Worm (Caenorhabditis elegans) whole organism, L2 larva: Measurements from ENCODE around the gene C07G1.15.
A peak's percentile ranks its signal among the peaks of the same experiment; 100 is the strongest.

Experiments used
- C34F6.9 ChIP-seq: fragments of 150-350 bp; optimal IDR thresholded peaks from 2 replicates; lab custom pipeline; 2014; ENCODE audit warnings: missing biosample characterization, missing genetic modification characterization
- F13H6.1 ChIP-seq: sonication (generic microtip); optimal IDR thresholded peaks from 2 replicates; lab custom pipeline; 2016; ENCODE audit warnings: missing genetic modification characterization, missing compliant biosample characterization
- R02D3.7 ChIP-seq: fragments of 150-350 bp; optimal IDR thresholded peaks from 2 replicates; lab custom pipeline; 2014; ENCODE audit warnings: missing biosample characterization, missing genetic modification characterization
- Y55F3AM.14 ChIP-seq: fragments of 200-800 bp; sonication (Bioruptor generic); optimal IDR thresholded peaks from 2 replicates; lab custom pipeline; 2018; ENCODE audit warnings: mild to moderate bottlenecking, missing genetic modification characterization, missing compliant biosample characterization
- ZK546.5 ChIP-seq: sonication (generic microtip); optimal IDR thresholded peaks from 2 replicates; lab custom pipeline; 2017; ENCODE audit warnings: missing biosample characterization, missing genetic modification characterization
- alr-1 ChIP-seq: fragments of 150-350 bp; optimal IDR thresholded peaks from 2 replicates; lab custom pipeline; 2014; ENCODE audit warnings: missing biosample characterization, missing genetic modification characterization
- aly-2 ChIP-seq: fragments of 150-350 bp; optimal IDR thresholded peaks from 2 replicates; lab custom pipeline; 2014; ENCODE audit warnings: missing biosample characterization, missing genetic modification characterization
- ama-1 ChIP-seq: fragments of 150-350 bp; optimal IDR thresholded peaks from 2 replicates; lab custom pipeline; 2018; ENCODE audit warnings: inconsistent platforms
- blmp-1 ChIP-seq: sonication (generic microtip); optimal IDR thresholded peaks from 2 replicates; lab custom pipeline; 2017; ENCODE audit warnings: missing genetic modification characterization, mild to moderate bottlenecking, missing compliant biosample characterization, antibody characterized with exemption, moderate library complexity; ENCODE audit not compliant: insufficient read depth
- ceh-16 ChIP-seq: fragments of 150-350 bp; optimal IDR thresholded peaks from 2 replicates; lab custom pipeline; 2014; ENCODE audit warnings: missing biosample characterization, missing genetic modification characterization
- ceh-82 ChIP-seq: fragments of 150-350 bp; optimal IDR thresholded peaks from 2 replicates; lab custom pipeline; 2014; ENCODE audit warnings: missing biosample characterization, missing genetic modification characterization
- crh-2 ChIP-seq: sonication (generic microtip); optimal IDR thresholded peaks from 2 replicates; lab custom pipeline; 2017; ENCODE audit warnings: missing biosample characterization, missing genetic modification characterization
- dmd-4 ChIP-seq: sonication (generic microtip); optimal IDR thresholded peaks from 2 replicates; lab custom pipeline; 2017; ENCODE audit warnings: missing biosample characterization, missing genetic modification characterization
- egl-27 ChIP-seq: sonication (generic microtip); optimal IDR thresholded peaks from 3 replicates; lab custom pipeline; 2017; ENCODE audit warnings: missing biosample characterization, missing genetic modification reagents, missing genetic modification characterization
- elt-1 ChIP-seq: fragments of 150-350 bp; optimal IDR thresholded peaks from 2 replicates; lab custom pipeline; 2014; ENCODE audit warnings: missing biosample characterization, missing genetic modification characterization
- elt-3 ChIP-seq: sonication (generic microtip); optimal IDR thresholded peaks from 2 replicates; lab custom pipeline; 2017; ENCODE audit warnings: missing biosample characterization, missing genetic modification characterization
- fos-1 ChIP-seq: fragments of 150-350 bp; optimal IDR thresholded peaks from 2 replicates; lab custom pipeline; 2014; ENCODE audit warnings: missing biosample characterization, missing genetic modification characterization
- gmeb-1 ChIP-seq: fragments of 150-350 bp; optimal IDR thresholded peaks from 2 replicates; lab custom pipeline; 2014; ENCODE audit warnings: missing biosample characterization, missing genetic modification characterization
- lin-13 ChIP-seq: fragments of 150-350 bp; optimal IDR thresholded peaks from 2 replicates; lab custom pipeline; 2014; ENCODE audit warnings: missing biosample characterization, missing genetic modification reagents, missing genetic modification characterization
- lin-39 ChIP-seq: fragments of 150-350 bp; optimal IDR thresholded peaks from 2 replicates; lab custom pipeline; 2014; ENCODE audit warnings: missing biosample characterization, missing genetic modification reagents, missing genetic modification characterization
- lsy-2 ChIP-seq, 2 experiments: fragments of 150-350 bp in 1 of 2; sonication (generic microtip) in 1 of 2; optimal IDR thresholded peaks; 2 replicates each; lab custom pipeline; 2014 to 2017; ENCODE audit warnings: missing biosample characterization in 2 of 2, missing genetic modification characterization in 2 of 2
- mab-5 ChIP-seq: fragments of 150-350 bp; optimal IDR thresholded peaks from 2 replicates; lab custom pipeline; 2014; ENCODE audit warnings: missing biosample characterization, missing genetic modification characterization
- mbf-1 ChIP-seq: sonication (generic microtip); optimal IDR thresholded peaks from 2 replicates; lab custom pipeline; 2017; ENCODE audit warnings: missing biosample characterization, missing genetic modification characterization
- mdl-1 ChIP-seq, 2 experiments: fragments of 150-350 bp in 1 of 2; sonication (generic microtip) in 1 of 2; optimal IDR thresholded peaks; 2 replicates each; lab custom pipeline; 2017; ENCODE audit warnings: missing biosample characterization in 2 of 2, missing genetic modification characterization in 2 of 2
- nhr-10 ChIP-seq: sonication (generic microtip); optimal IDR thresholded peaks from 2 replicates; lab custom pipeline; 2017; ENCODE audit warnings: missing biosample characterization, missing genetic modification characterization
- nhr-11 ChIP-seq: fragments of 150-350 bp; optimal IDR thresholded peaks from 2 replicates; lab custom pipeline; 2014; ENCODE audit warnings: missing biosample characterization, missing genetic modification characterization
- nhr-12 ChIP-seq: fragments of 150-350 bp; optimal IDR thresholded peaks from 2 replicates; lab custom pipeline; 2014; ENCODE audit warnings: missing biosample characterization, missing genetic modification characterization
- nhr-129 ChIP-seq: fragments of 150-350 bp; optimal IDR thresholded peaks from 2 replicates; lab custom pipeline; 2014; ENCODE audit warnings: missing biosample characterization, missing genetic modification characterization
- nhr-21 ChIP-seq: fragments of 150-350 bp; optimal IDR thresholded peaks from 2 replicates; lab custom pipeline; 2014; ENCODE audit warnings: missing biosample characterization, missing genetic modification characterization
- nhr-237 ChIP-seq: fragments of 150-350 bp; optimal IDR thresholded peaks from 2 replicates; lab custom pipeline; 2014; ENCODE audit warnings: missing biosample characterization, missing genetic modification characterization
- nhr-25 ChIP-seq: fragments of 150-350 bp; sonication (generic microtip); optimal IDR thresholded peaks from 3 replicates; lab custom pipeline; 2014; ENCODE audit warnings: missing biosample characterization, missing genetic modification characterization
- nhr-6 ChIP-seq: fragments of 150-350 bp; optimal IDR thresholded peaks from 2 replicates; lab custom pipeline; 2014; ENCODE audit warnings: missing biosample characterization, missing genetic modification characterization
- nhr-77 ChIP-seq: fragments of 150-350 bp; optimal IDR thresholded peaks from 2 replicates; lab custom pipeline; 2014; ENCODE audit warnings: missing biosample characterization, missing genetic modification characterization
- peb-1 ChIP-seq: fragments of 150-350 bp; optimal IDR thresholded peaks from 2 replicates; lab custom pipeline; 2014; ENCODE audit warnings: missing biosample characterization, missing genetic modification characterization
- sem-4 ChIP-seq: fragments of 150-350 bp; optimal IDR thresholded peaks from 2 replicates; lab custom pipeline; 2014; ENCODE audit warnings: missing biosample characterization, missing genetic modification reagents, missing genetic modification characterization
- skn-1 ChIP-seq: sonication (generic microtip); optimal IDR thresholded peaks from 2 replicates; lab custom pipeline; 2017; ENCODE audit warnings: missing biosample characterization, missing genetic modification characterization
- sma-9 ChIP-seq, 2 experiments: fragments of 150-350 bp in 1 of 2; sonication (generic microtip) in 1 of 2; optimal IDR thresholded peaks; 2 replicates each; lab custom pipeline; 2014 to 2016; ENCODE audit warnings: missing genetic modification characterization in 2 of 2, mild to moderate bottlenecking in 1 of 2, missing biosample characterization in 1 of 2, missing compliant biosample characterization in 1 of 2, missing genetic modification reagents in 1 of 2, moderate library complexity in 1 of 2
- snpc-4 ChIP-seq: fragments of 150-350 bp; optimal IDR thresholded peaks from 2 replicates; lab custom pipeline; 2014; ENCODE audit warnings: missing biosample characterization, missing genetic modification characterization
- unc-55 ChIP-seq: fragments of 150-350 bp; sonication (generic microtip); optimal IDR thresholded peaks from 3 replicates; lab custom pipeline; 2014; ENCODE audit warnings: missing biosample characterization, missing genetic modification reagents, missing genetic modification characterization
- unc-62 ChIP-seq: fragments of 150-350 bp; optimal IDR thresholded peaks from 2 replicates; lab custom pipeline; 2014; ENCODE audit warnings: missing biosample characterization, missing genetic modification reagents, missing genetic modification characterization
- zag-1 ChIP-seq: fragments of 150-350 bp; optimal IDR thresholded peaks from 2 replicates; lab custom pipeline; 2014; ENCODE audit warnings: missing biosample characterization, missing genetic modification characterization
- ztf-1 ChIP-seq: fragments of 200-800 bp; sonication (Bioruptor generic); conservative IDR thresholded peaks from 2 replicates; pipeline ENCODE4 v1.3.6; 2022; ENCODE audit warnings: missing genetic modification characterization, missing compliant biosample characterization
- ztf-11 ChIP-seq: sonication (generic microtip); optimal IDR thresholded peaks from 2 replicates; lab custom pipeline; 2017; ENCODE audit warnings: missing biosample characterization, missing genetic modification characterization
- ztf-4 ChIP-seq: fragments of 150-350 bp; optimal IDR thresholded peaks from 2 replicates; lab custom pipeline; 2014; ENCODE audit warnings: missing biosample characterization, missing genetic modification characterization

Gene C07G1.15

DNA sequence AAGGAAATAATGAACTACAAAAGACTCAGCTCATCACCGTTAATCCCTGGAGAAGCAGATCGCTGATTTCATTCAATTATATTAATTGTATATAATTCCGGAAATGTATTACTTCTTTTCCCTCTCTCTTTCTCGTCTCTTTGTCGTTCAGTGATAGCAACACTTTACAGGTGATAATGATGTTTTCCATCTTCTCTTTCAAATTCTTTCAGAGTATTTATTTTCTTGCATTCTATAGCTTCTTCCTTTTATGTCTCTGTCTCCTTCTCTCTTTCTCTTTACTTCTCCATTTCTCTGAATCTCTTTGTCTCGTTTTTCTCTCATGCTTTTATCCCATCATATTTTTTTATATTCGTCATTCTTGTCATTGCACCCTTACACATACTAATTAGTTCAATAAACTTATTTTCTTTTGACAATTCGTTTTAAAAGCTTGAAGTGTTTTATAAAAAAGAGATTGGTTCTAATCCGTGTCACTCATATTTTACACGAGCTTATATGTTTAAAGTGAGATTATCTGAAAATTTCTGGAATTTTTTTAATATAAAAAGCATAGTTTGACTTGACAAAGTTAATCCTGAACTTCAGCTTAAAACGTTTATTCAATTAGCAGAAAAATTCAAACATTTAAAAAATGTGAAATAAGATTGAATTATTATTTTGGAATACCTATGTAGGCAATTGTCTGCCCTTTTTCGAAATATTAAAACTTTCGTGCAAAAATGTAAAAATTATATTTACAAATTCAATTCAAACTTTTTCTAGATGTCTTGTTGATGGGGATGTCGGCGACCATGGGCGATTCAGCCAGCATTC is 26.8 kb upstream of the C07G1.15 start, which contains the start of gene pmk-2:
TSS of gene pmk-2 (plus strand) at position 766 of the 816 bp plus-strand sequence.
- TF ChIP-seq sma-9 (GFP tag; optimal IDR thresholded peaks at IDR 0.05; lab: Kevin White, UChicago) (no peak), sma-9 (tag; optimal IDR thresholded peaks at IDR 0.05; lab: Kevin White, UChicago) (no peak), nhr-6 (tag; lab: Kevin White, UChicago) (no peak), unc-55 (GFP tag; lab: Kevin White, UChicago) (peak; percentile 46), lin-13 (GFP tag; lab: Kevin White, UChicago) (peak; percentile 24), alr-1 (tag; lab: Kevin White, UChicago) (no peak), ama-1 (no peak), zag-1 (no peak), sem-4 (tag; lab: Kevin White, UChicago) (no peak), C34F6.9 (peak; percentile 67), nhr-77 (no peak), lsy-2 (tag; optimal IDR thresholded peaks at IDR 0.05; lab: Kevin White, UChicago) (peak in 1 of 2 experiments; percentile 54), crh-2 (peak; percentile 52), ztf-4 (no peak), elt-3 (tag; lab: Kevin White, UChicago) (no peak), egl-27 (tag; lab: Kevin White, UChicago) (no peak), nhr-12 (no peak), snpc-4 (tag; lab: Kevin White, UChicago) (peak; percentile 4), Y55F3AM.14 (no peak), skn-1 (no peak), ceh-82 (tag; lab: Kevin White, UChicago) (no peak), mdl-1 (tag; optimal IDR thresholded peaks at IDR 0.05; lab: Kevin White, UChicago) (no peak), nhr-11 (no peak), nhr-237 (tag; lab: Kevin White, UChicago) (no peak), unc-62 (GFP tag; lab: Kevin White, UChicago) (no peak), R02D3.7 (tag; lab: Kevin White, UChicago) (no peak), lin-39 (tag; lab: Kevin White, UChicago) (no peak), mbf-1 (tag; lab: Kevin White, UChicago) (no peak), nhr-10 (tag; lab: Kevin White, UChicago) (no peak), ZK546.5 (tag; lab: Kevin White, UChicago) (no peak), dmd-4 (tag; lab: Kevin White, UChicago) (peak; percentile 47), nhr-25 (tag; lab: Kevin White, UChicago) (no peak), peb-1 (tag; lab: Kevin White, UChicago) (no peak), ceh-16 (tag; lab: Kevin White, UChicago) (no peak), ztf-11 (no peak), fos-1 (tag; lab: Kevin White, UChicago) (peak; percentile 54), gmeb-1 (tag; lab: Kevin White, UChicago) (no peak), F13H6.1 (tag; lab: Kevin White, UChicago) (no peak)

DNA sequence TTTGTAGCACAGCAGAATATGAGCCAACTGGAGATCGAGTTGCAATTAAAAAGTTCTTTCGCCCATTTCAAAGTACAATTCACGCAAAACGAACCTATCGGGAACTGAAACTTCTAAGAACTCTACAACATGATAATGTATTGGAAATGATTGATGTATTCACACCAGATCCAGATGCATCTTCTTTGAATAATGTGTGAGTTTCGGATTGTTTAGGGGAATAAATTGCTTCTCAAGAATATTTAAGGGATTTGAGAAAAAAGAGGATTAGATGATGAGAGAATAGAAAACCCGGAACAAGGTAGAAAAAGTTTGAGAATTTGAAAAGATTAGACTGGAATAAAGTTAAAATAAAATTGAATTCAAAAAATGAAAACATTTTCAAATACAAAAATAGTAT is 25.4 kb upstream of the C07G1.15 start:
- TF ChIP-seq snpc-4 (tag; lab: Kevin White, UChicago) (no peak), nhr-12 (no peak), R02D3.7 (tag; lab: Kevin White, UChicago) (no peak), unc-55 (GFP tag; lab: Kevin White, UChicago) (peak; percentile 66), nhr-10 (tag; lab: Kevin White, UChicago) (no peak), ZK546.5 (tag; lab: Kevin White, UChicago) (no peak)

DNA sequence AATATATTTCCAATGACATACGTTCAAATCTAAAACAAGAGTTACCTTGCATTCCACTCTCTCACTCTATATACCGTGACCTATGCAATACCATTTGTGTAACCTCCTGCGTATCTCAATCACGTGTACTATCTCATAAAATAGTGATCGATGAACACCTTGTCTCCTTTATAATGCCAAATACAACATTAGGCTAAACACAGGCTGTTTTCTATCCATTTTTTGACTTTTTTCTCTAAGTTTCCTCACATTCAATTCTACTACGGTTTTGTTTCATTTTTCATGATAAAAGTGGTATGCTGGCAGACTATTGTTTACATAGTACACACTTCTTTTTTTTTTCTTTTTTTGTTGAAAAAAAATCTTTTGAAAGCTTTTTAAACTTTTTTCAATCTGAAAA is 23.5 kb upstream of the C07G1.15 start:
- TF ChIP-seq nhr-21 (tag; lab: Kevin White, UChicago) (peak; percentile 31), sem-4 (tag; lab: Kevin White, UChicago) (no peak), nhr-11 (no peak), ztf-1 (no peak), zag-1 (no peak), lsy-2 (tag; optimal IDR thresholded peaks at IDR 0.05; lab: Kevin White, UChicago) (peak in 1 of 2 experiments; percentile 11), gmeb-1 (tag; lab: Kevin White, UChicago) (peak; percentile 29), nhr-237 (tag; lab: Kevin White, UChicago) (no peak), aly-2 (tag; lab: Kevin White, UChicago) (no peak), nhr-25 (tag; lab: Kevin White, UChicago) (peak; percentile 86), fos-1 (tag; lab: Kevin White, UChicago) (peak; percentile 19), lin-39 (tag; lab: Kevin White, UChicago) (no peak), nhr-12 (no peak), nhr-6 (tag; lab: Kevin White, UChicago) (no peak), dmd-4 (tag; lab: Kevin White, UChicago) (no peak), C34F6.9 (peak; percentile 44), mdl-1 (tag; optimal IDR thresholded peaks at IDR 0.05; lab: Kevin White, UChicago) (peak; percentile 60 to 69), crh-2 (peak; percentile 53), ama-1 (no peak), lin-13 (GFP tag; lab: Kevin White, UChicago) (no peak), F13H6.1 (tag; lab: Kevin White, UChicago) (peak; percentile 28), snpc-4 (tag; lab: Kevin White, UChicago) (no peak), ZK546.5 (tag; lab: Kevin White, UChicago) (no peak), blmp-1 (no peak), nhr-77 (no peak), elt-1 (tag; lab: Kevin White, UChicago) (no peak), nhr-129 (peak; percentile 42), sma-9 (GFP tag; optimal IDR thresholded peaks at IDR 0.05; lab: Kevin White, UChicago) (peak; percentile 47), sma-9 (tag; optimal IDR thresholded peaks at IDR 0.05; lab: Kevin White, UChicago) (no peak), mab-5 (no peak)
